Fruit fly (Drosophila melanogaster): ENCODE results near the gene CG13484.

The CG13484 gene

dm6 chr3L:14004041-14004407 lies 48.9 kb downstream of the CG13484 start:
- TF ChIP-seq Hr83 (GFP tag; optimal IDR thresholded peaks at IDR 0.05; ENCODE audit: poor library complexity, severe bottlenecking) (no peak), Jra (GFP tag; optimal IDR thresholded peaks at IDR 0.05) (no peak), woc (GFP tag; optimal IDR thresholded peaks at IDR 0.05) (no peak), pan (optimal IDR thresholded peaks at IDR 0.05) (no peak), dl (GFP tag; optimal IDR thresholded peaks at IDR 0.05; ENCODE audit: insufficient read depth in 1 of 2, partially characterized antibody in 2 of 2) (no peak), Hnf4 (GFP tag; optimal IDR thresholded peaks at IDR 0.05) (no peak), usp (GFP tag; optimal IDR thresholded peaks at IDR 0.05) (no peak), CG9705 (GFP tag; optimal IDR thresholded peaks at IDR 0.05) (no peak), Rel (GFP tag; optimal IDR thresholded peaks at IDR 0.05) (no peak), Rel (tag; optimal IDR thresholded peaks at IDR 0.05) (peak; percentile 54), Dif (GFP tag; optimal IDR thresholded peaks at IDR 0.05; ENCODE audit: partially characterized antibody) (peak; percentile 59), dmrt93B (GFP tag; optimal IDR thresholded peaks at IDR 0.05) (peak; percentile 7), jim (GFP tag; optimal IDR thresholded peaks at IDR 0.05) (no peak), h (GFP tag; optimal IDR thresholded peaks at IDR 0.05) (no peak), dsf (GFP tag; optimal IDR thresholded peaks at IDR 0.05; ENCODE audit: borderline replicate concordance) (no peak), ey (GFP tag; optimal IDR thresholded peaks at IDR 0.05) (no peak), N (GFP tag; optimal IDR thresholded peaks at IDR 0.05) (no peak), Myc (optimal IDR thresholded peaks at IDR 0.05) (no peak), Sp1 (GFP tag; optimal IDR thresholded peaks at IDR 0.05) (peak; percentile 48), Hr78 (GFP tag; optimal IDR thresholded peaks at IDR 0.05) (no peak), OdsH (GFP tag; optimal IDR thresholded peaks at IDR 0.05) (no peak), psq (GFP tag; optimal IDR thresholded peaks at IDR 0.05) (peak; percentile 100), Vsx2 (GFP tag; optimal IDR thresholded peaks at IDR 0.05; ENCODE audit: partially characterized antibody) (no peak), foxo (GFP tag; optimal IDR thresholded peaks at IDR 0.05) (no peak), fru (GFP tag; optimal IDR thresholded peaks at IDR 0.05) (peak; percentile 21), Abd-B (GFP tag; optimal IDR thresholded peaks at IDR 0.05) (no peak), CrebA (GFP tag; optimal IDR thresholded peaks at IDR 0.05; ENCODE audit: borderline replicate concordance) (no peak), br (GFP tag; optimal IDR thresholded peaks at IDR 0.05) (peak; percentile 5), brk (GFP tag; optimal IDR thresholded peaks at IDR 0.05) (peak; percentile 7), Mio (GFP tag; optimal IDR thresholded peaks at IDR 0.05) (no peak), tai (GFP tag; optimal IDR thresholded peaks at IDR 0.05) (no peak), sage (GFP tag; optimal IDR thresholded peaks at IDR 0.05) (no peak), Dfd (GFP tag; optimal IDR thresholded peaks at IDR 0.05) (no peak), GATAd (GFP tag; optimal IDR thresholded peaks at IDR 0.05) (no peak), CG32264 (GFP tag; optimal IDR thresholded peaks at IDR 0.05) (no peak), rgr (GFP tag; optimal IDR thresholded peaks at IDR 0.05) (peak; percentile 30), HLH106 (tag; optimal IDR thresholded peaks at IDR 0.05) (peak; percentile 15), lola (GFP tag; optimal IDR thresholded peaks at IDR 0.05) (no peak), sv (GFP tag; optimal IDR thresholded peaks at IDR 0.05) (no peak)

dm6 chr3L:14003297-14004040 lies 49.4 kb downstream of the CG13484 start:
- TF ChIP-seq Rel (GFP tag; optimal IDR thresholded peaks at IDR 0.05): no peak
- TF ChIP-seq Rel (tag; optimal IDR thresholded peaks at IDR 0.05): peak; percentile 4
- TF ChIP-seq dl (GFP tag; optimal IDR thresholded peaks at IDR 0.05; ENCODE audit: insufficient read depth in 1 of 2, partially characterized antibody in 2 of 2): no peak
- peak; percentile 28 for TF ChIP-seq fru (GFP tag; optimal IDR thresholded peaks at IDR 0.05)
- peak; percentile 74 for TF ChIP-seq jim (GFP tag; optimal IDR thresholded peaks at IDR 0.05)

Measured in whole organism, wandering third instar larva.